Fruit fly (Drosophila melanogaster): ENCODE data around the gene CG7246.

The CG7246 gene

dm6 chrX:9078263-9078662 is 2.6 kb downstream of the CG7246 start, which contains the start of gene CG44325 (continued):
- peak; percentile 65; the same call in 1 of the 3 replicates for TF ChIP-seq CG6175 (GFP tag; IDR thresholded peaks at IDR 0.05)
- peak; percentile 44; the same call in 1 of the 2 replicates for TF ChIP-seq CG32532 (GFP tag; IDR thresholded peaks at IDR 0.05)
- no peak for TF ChIP-seq Stat92E (GFP tag; optimal IDR thresholded peaks at IDR 0.05)
- no peak for TF ChIP-seq pho (GFP tag; optimal IDR thresholded peaks at IDR 0.05)
- no peak for TF ChIP-seq NC2β (GFP tag; optimal IDR thresholded peaks at IDR 0.05)
- no peak for TF ChIP-seq Sox100B (GFP tag; optimal IDR thresholded peaks at IDR 0.05)
- TF ChIP-seq CG11398 (GFP tag; optimal IDR thresholded peaks at IDR 0.05) = peak; percentile 16
- peak; percentile 25 for TF ChIP-seq Vsx1 (GFP tag; optimal IDR thresholded peaks at IDR 0.05)
- TF ChIP-seq Rfx (GFP tag; IDR thresholded peaks at IDR 0.05) = peak; percentile 41; the same call in 1 of the 2 replicates
- 0 out of 2 replicates have a peak, but pooled peaks have one; percentile 7 for TF ChIP-seq E2f2 (GFP tag; IDR thresholded peaks at IDR 0.05)
- TF ChIP-seq Oaz (GFP tag; IDR thresholded peaks at IDR 0.05) = no peak
- TF ChIP-seq Optix (GFP tag; IDR thresholded peaks at IDR 0.05) = no peak
- TF ChIP-seq CG6683 (GFP tag; optimal IDR thresholded peaks at IDR 0.05) = no peak
- TF ChIP-seq sens (GFP tag) = peak; percentile 63
- no peak for TF ChIP-seq CG15269 (tag; optimal IDR thresholded peaks at IDR 0.05)
- TF ChIP-seq dysf (GFP tag; IDR thresholded peaks at IDR 0.05) = no peak
- TF ChIP-seq Tbp (GFP tag; optimal IDR thresholded peaks at IDR 0.05) = no peak
- TF ChIP-seq CoRest (tag; optimal IDR thresholded peaks at IDR 0.05) = no peak
- peak; percentile 29 for TF ChIP-seq caup (GFP tag; optimal IDR thresholded peaks at IDR 0.05; ENCODE audit: severe bottlenecking)
- TF ChIP-seq CG11695 (GFP tag; IDR thresholded peaks at IDR 0.05) = no peak
- 0 out of 2 replicates have a peak, but pooled peaks have one; percentile 40 for TF ChIP-seq CG16779 (GFP tag; IDR thresholded peaks at IDR 0.05)
- no peak for TF ChIP-seq CG11723 (GFP tag; optimal IDR thresholded peaks at IDR 0.05)
- no peak for TF ChIP-seq stc (GFP tag; IDR thresholded peaks at IDR 0.05)
- TF ChIP-seq ham (GFP tag; IDR thresholded peaks at IDR 0.05) = no peak
- no peak for TF ChIP-seq Asciz (GFP tag; optimal IDR thresholded peaks at IDR 0.05)
- TF ChIP-seq CG3838 (GFP tag; optimal IDR thresholded peaks at IDR 0.05) = no peak
- no peak for TF ChIP-seq Dll (GFP tag; IDR thresholded peaks at IDR 0.05; ENCODE audit: partially characterized antibody)

- no peak for TF ChIP-seq Atf6 (GFP tag; IDR thresholded peaks at IDR 0.05)
- TF ChIP-seq Hr78 (GFP tag; optimal IDR thresholded peaks at IDR 0.05) = peak in 1 of 2 experiments; percentile 23
- no peak for TF ChIP-seq H2.0 (GFP tag; IDR thresholded peaks at IDR 0.05)
- TF ChIP-seq trh (GFP tag; optimal IDR thresholded peaks at IDR 0.05) = no peak
- no peak for TF ChIP-seq Taf1 (GFP tag; IDR thresholded peaks at IDR 0.05)
- TF ChIP-seq CG42726 (GFP tag; IDR thresholded peaks at IDR 0.05; ENCODE audit: partially characterized antibody) = no peak
- no peak for TF ChIP-seq chn (GFP tag; optimal IDR thresholded peaks at IDR 0.05)
- peak; percentile 82 for TF ChIP-seq nom (GFP tag; optimal IDR thresholded peaks at IDR 0.05)
- no peak for TF ChIP-seq Dp (GFP tag; optimal IDR thresholded peaks at IDR 0.05)
- TF ChIP-seq sens-2 (GFP tag; IDR thresholded peaks at IDR 0.05) = no peak
- TF ChIP-seq CG13624 (GFP tag; optimal IDR thresholded peaks at IDR 0.05) = peak; percentile 21
- no peak for TF ChIP-seq Trl (optimal IDR thresholded peaks at IDR 0.05)
- no peak for TF ChIP-seq Trl (GFP tag; optimal IDR thresholded peaks at IDR 0.05)
- no peak for TF ChIP-seq CG10366 (GFP tag; IDR thresholded peaks at IDR 0.05)
- no peak for TF ChIP-seq her (GFP tag; optimal IDR thresholded peaks at IDR 0.05)
- peak; percentile 64 for TF ChIP-seq sqz (GFP tag; optimal IDR thresholded peaks at IDR 0.05)
- TF ChIP-seq Hr51 (GFP tag; optimal IDR thresholded peaks at IDR 0.05) = no peak
- TF ChIP-seq run (tag; optimal IDR thresholded peaks at IDR 0.05) = no peak
- TF ChIP-seq vnd (GFP tag; IDR thresholded peaks at IDR 0.05; ENCODE audit: partially characterized antibody) = no peak
Measured at dm6 chrX:9077558-9077957, 3.3 kb downstream of the CG7246 start.
